Worm (Caenorhabditis elegans): ENCODE data around the gene gcy-20.

gcy-20 gene

DNA sequence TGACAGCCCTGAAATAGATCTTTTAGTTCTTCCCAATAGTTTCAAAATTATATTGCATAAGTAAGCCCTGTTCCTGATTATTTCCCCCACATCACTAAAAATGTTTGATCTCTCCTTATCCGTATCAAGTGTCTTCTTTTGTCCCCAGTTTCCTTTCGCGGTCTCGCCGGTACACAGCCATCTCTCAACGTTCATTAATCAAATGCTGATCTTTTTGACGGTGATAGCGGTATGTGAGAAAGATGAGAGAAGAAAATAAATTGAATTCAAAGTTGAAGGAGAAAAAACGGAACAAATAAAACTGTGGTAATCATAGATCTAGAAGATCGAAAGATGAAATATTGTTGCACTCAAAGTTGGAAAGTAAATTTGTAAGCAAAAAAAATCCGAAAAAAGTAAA, 41.9 kb downstream of the gcy-20 start:
- no peak for TF ChIP-seq ama-1 (optimal IDR thresholded peaks at IDR 0.05)

DNA sequence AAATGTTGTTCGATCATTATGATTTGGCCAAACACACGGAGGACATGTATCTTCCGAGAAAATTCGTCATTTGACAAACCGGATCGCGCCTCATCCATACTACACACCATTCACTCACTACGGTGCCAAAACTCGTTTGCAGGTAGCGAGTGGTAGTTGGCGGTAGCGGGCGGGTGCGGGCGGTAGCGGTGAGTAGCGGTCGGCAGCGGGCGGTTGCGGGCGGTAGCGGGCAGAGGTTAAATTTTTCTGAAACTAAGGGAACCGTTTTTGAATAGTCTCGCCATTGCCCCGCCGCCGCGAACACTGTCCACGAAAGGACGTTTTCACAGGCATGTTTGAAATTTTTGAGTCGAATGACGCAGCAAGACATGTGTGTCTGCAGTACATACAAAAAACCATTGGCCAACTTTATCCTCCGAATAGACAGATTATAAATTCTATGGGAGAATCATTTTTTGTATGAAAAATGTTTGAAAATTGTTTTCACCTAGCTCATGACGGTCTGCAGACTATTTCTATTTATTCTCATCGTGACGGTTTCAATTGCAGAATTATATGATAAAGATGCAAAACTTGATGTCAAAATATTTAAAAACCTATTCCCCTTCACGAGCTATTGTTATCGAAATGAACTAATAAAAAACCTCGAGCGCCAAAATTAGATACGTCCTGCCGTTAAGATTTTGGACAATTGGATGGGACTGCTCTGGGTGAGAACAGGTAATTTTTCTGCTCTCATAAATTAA, 43.2 kb downstream of the gcy-20 start, which contains the start of gene F11A5.16:
TSS of gene F11A5.16 (plus strand) at position 696 of the 746 bp plus-strand sequence.
- TF ChIP-seq lin-11 (tag; optimal IDR thresholded peaks at IDR 0.05), result no peak
- no peak for TF ChIP-seq dve-1 (tag; optimal IDR thresholded peaks at IDR 0.05)
- no peak for TF ChIP-seq eyg-1 (tag; optimal IDR thresholded peaks at IDR 0.05)
- no peak for TF ChIP-seq ahr-1 (tag; optimal IDR thresholded peaks at IDR 0.05)
- TF ChIP-seq pqm-1 (tag; optimal IDR thresholded peaks at IDR 0.05), result no peak
- no peak for TF ChIP-seq madf-2 (tag; optimal IDR thresholded peaks at IDR 0.05)
- no peak for TF ChIP-seq fkh-6 (tag; optimal IDR thresholded peaks at IDR 0.05)

DNA sequence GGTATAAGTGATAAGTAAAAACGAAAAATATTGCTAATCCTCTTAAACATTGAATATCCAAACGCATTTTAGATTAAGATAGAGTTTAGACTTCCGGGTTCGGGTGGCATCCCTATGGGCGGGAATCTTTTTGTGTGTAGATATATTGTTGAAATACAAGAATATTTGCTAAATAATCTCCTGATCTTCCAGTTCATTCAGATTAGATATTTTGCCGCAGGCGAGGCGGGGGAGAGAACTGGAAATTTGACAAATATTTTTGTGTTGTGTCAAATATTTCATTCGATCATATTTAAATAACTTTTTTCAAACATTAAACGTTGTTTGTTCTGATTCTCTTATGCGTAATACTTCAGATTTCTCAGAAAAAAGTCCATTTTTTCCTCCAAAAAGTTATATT, 43.8 kb downstream of the gcy-20 start, which contains the start of gene oac-15:
TSS of gene oac-15 (minus strand) at position 101 of the 400 bp plus-strand sequence.
- TF ChIP-seq fkh-6 (tag; optimal IDR thresholded peaks at IDR 0.05), result no peak

DNA sequence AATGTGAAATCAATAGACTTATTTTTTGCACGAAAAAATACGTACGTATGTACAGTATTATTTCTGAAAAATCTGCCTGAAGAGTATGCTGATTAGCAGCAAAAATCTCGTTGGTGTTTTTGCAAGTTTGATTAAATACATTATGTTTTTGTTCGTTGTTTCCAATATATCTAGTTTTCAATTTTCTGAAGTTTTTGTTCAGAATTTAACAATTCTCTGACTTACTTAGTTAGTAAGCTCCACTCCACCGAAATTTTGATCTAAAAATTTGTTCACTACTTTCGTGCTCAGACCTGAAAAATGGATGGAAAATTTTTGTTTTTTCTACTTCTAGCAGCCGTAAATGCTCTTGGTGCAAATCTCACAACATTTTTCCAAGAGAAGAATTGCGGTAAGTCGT, 48.7 kb downstream of the gcy-20 start, which contains the start of gene irld-26:
TSS of gene irld-26 (plus strand) at position 301 of the 400 bp plus-strand sequence.
- TF ChIP-seq eyg-1 (tag; optimal IDR thresholded peaks at IDR 0.05) (no peak), hlh-30 (tag; optimal IDR thresholded peaks at IDR 0.05; ENCODE audit: insufficient read depth) (no peak), unc-3 (GFP tag; conservative IDR thresholded peaks at IDR 0.05) (no peak), unc-3 (tag; optimal IDR thresholded peaks at IDR 0.05) (no peak), lim-6 (tag; optimal IDR thresholded peaks at IDR 0.05) (no peak), C08G9.2 (tag; optimal IDR thresholded peaks at IDR 0.05) (no peak), fkh-6 (tag; optimal IDR thresholded peaks at IDR 0.05) (no peak), npax-4 (tag; optimal IDR thresholded peaks at IDR 0.05) (no peak), ceh-48 (tag; optimal IDR thresholded peaks at IDR 0.05) (no peak), rnt-1 (tag; optimal IDR thresholded peaks at IDR 0.05) (no peak), pha-4 (tag; optimal IDR thresholded peaks at IDR 0.05) (no peak), ahr-1 (tag; optimal IDR thresholded peaks at IDR 0.05) (no peak)

DNA sequence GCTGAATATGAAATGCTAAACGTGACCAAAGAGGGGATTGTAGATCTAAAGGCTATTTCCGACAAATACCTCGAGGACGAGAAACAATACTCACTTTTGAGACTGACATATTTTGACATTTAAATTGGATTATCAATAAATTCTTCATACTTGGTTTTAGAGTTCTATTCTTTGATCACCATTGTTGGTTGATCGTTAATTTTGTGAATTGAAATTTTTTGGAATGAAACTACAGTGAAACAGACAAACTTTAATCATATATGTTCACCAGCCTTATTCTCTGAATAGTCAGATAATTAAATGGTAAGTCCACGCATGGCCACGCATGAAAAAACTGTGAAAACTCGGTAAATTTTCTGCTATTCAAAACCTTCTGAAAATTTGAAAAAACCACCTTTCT, 51.0 kb downstream of the gcy-20 start, which contains the start of gene F11A5.18:
TSS of gene F11A5.18 (plus strand) at position 301 of the 400 bp plus-strand sequence.
- TF ChIP-seq unc-3 (GFP tag; conservative IDR thresholded peaks at IDR 0.05) (no peak), unc-3 (tag; optimal IDR thresholded peaks at IDR 0.05) (no peak), pqm-1 (tag; optimal IDR thresholded peaks at IDR 0.05) (no peak), ceh-6 (GFP tag; optimal IDR thresholded peaks at IDR 0.05) (no peak), sdc-2 (tag; optimal IDR thresholded peaks at IDR 0.05) (no peak), ztf-16 (tag; optimal IDR thresholded peaks at IDR 0.05) (no peak), unc-86 (tag; optimal IDR thresholded peaks at IDR 0.05) (no peak), hlh-13 (GFP tag; optimal IDR thresholded peaks at IDR 0.05) (no peak), C08G9.2 (tag; optimal IDR thresholded peaks at IDR 0.05) (no peak), hlh-15 (tag; optimal IDR thresholded peaks at IDR 0.05) (no peak), pha-2 (tag; optimal IDR thresholded peaks at IDR 0.05) (no peak), pax-1 (tag; optimal IDR thresholded peaks at IDR 0.05) (no peak), Y22D7AL.16 (tag; optimal IDR thresholded peaks at IDR 0.05) (no peak), lim-6 (tag; optimal IDR thresholded peaks at IDR 0.05) (no peak)

DNA sequence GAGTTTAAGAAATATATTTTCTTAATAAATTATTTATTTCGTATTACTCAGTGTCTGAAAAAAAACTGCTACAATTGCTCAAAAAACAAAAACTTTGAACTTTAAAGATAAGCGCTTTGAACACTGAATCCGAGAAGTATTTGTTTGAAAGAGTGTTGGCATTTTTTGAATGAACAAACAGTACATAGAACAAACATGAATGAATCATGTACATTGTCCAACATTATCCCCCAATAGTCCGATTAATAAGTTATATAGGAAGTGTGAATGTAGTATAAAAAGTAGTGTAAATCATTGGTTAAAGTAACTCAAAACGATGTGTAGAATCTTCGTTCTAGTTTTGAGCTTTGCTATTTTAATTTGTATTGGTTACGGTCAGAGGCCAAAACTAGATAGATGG, 51.9 kb downstream of the gcy-20 start, which contains the start of gene F11A5.17:
TSS of gene F11A5.17 (plus strand) at position 301 of the 400 bp plus-strand sequence.
- TF ChIP-seq odd-2 (tag; optimal IDR thresholded peaks at IDR 0.05) (no peak), ceh-48 (tag; optimal IDR thresholded peaks at IDR 0.05) (no peak), pha-2 (tag; optimal IDR thresholded peaks at IDR 0.05) (no peak), pros-1 (tag; optimal IDR thresholded peaks at IDR 0.05) (no peak), eyg-1 (tag; optimal IDR thresholded peaks at IDR 0.05) (no peak)

Measured in whole organism, late embryonic.